Worm (Caenorhabditis elegans) whole organism, L3 larva: ENCODE measurements around the gene mnk-1.

Experiments used
- R02D3.7 ChIP-seq: fragments of 150-350 bp; optimal IDR thresholded peaks from 2 replicates; lab custom pipeline; 2014; ENCODE audit warnings: missing biosample characterization, missing genetic modification characterization
- ZK546.5 ChIP-seq: sonication (generic microtip); optimal IDR thresholded peaks from 2 replicates; lab custom pipeline; 2017; ENCODE audit warnings: missing biosample characterization, missing genetic modification characterization
- aly-2 ChIP-seq: fragments of 150-350 bp; optimal IDR thresholded peaks from 2 replicates; lab custom pipeline; 2014; ENCODE audit warnings: missing biosample characterization, missing genetic modification characterization
- ama-1 ChIP-seq: fragments of 150-350 bp; optimal IDR thresholded peaks from 2 replicates; lab custom pipeline; 2018
- ceh-16 ChIP-seq: sonication (generic microtip); optimal IDR thresholded peaks from 2 replicates; lab custom pipeline; 2017; ENCODE audit warnings: missing biosample characterization, missing genetic modification characterization
- ceh-28 ChIP-seq: fragments of 150-350 bp; optimal IDR thresholded peaks from 2 replicates; lab custom pipeline; 2014; ENCODE audit warnings: missing biosample characterization, missing genetic modification reagents, missing genetic modification characterization
- ceh-82 ChIP-seq: fragments of 150-350 bp; optimal IDR thresholded peaks from 2 replicates; lab custom pipeline; 2014; ENCODE audit warnings: missing biosample characterization, missing genetic modification characterization
- ceh-9 ChIP-seq: sonication (generic microtip); optimal IDR thresholded peaks from 2 replicates; lab custom pipeline; 2018; ENCODE audit warnings: missing biosample characterization, missing genetic modification characterization
- daf-12 ChIP-seq: fragments of 150-350 bp; optimal IDR thresholded peaks from 2 replicates; lab custom pipeline; 2014; ENCODE audit warnings: missing biosample characterization, missing genetic modification reagents, missing genetic modification characterization
- egl-27 ChIP-seq: sonication (generic microtip); optimal IDR thresholded peaks from 4 replicates; lab custom pipeline; 2017; ENCODE audit warnings: missing biosample characterization, missing genetic modification reagents, missing genetic modification characterization
- egl-5 ChIP-seq: fragments of 150-350 bp; optimal IDR thresholded peaks from 2 replicates; lab custom pipeline; 2017; ENCODE audit warnings: missing biosample characterization, missing genetic modification reagents, missing genetic modification characterization, inconsistent platforms
- elt-1 ChIP-seq: fragments of 150-350 bp; optimal IDR thresholded peaks from 2 replicates; lab custom pipeline; 2014; ENCODE audit warnings: missing biosample characterization, missing genetic modification characterization
- elt-2 ChIP-seq: sonication (generic microtip); optimal IDR thresholded peaks from 2 replicates; lab custom pipeline; 2016; ENCODE audit warnings: missing genetic modification reagents, mild to moderate bottlenecking, missing genetic modification characterization, missing compliant biosample characterization
- elt-3 ChIP-seq, 3 experiments: fragments of 150-350 bp in 1 of 3; sonication (generic microtip) in 2 of 3; optimal IDR thresholded peaks; 2 replicates in 2 of 3; 4 replicates in 1 of 3; lab custom pipeline; 2014 to 2017; ENCODE audit warnings: missing biosample characterization in 3 of 3, missing genetic modification characterization in 3 of 3
- eor-1 ChIP-seq, 2 experiments: fragments of 150-350 bp; optimal IDR thresholded peaks; 2 replicates each; lab custom pipeline; 2014 to 2018; ENCODE audit warnings: missing biosample characterization in 2 of 2, missing genetic modification characterization in 2 of 2
- fkh-10 ChIP-seq: sonication (generic microtip); optimal IDR thresholded peaks from 2 replicates; lab custom pipeline; 2017; ENCODE audit warnings: missing biosample characterization, missing genetic modification reagents, missing genetic modification characterization
- fos-1 ChIP-seq: fragments of 150-350 bp; optimal IDR thresholded peaks from 2 replicates; lab custom pipeline; 2014; ENCODE audit warnings: missing biosample characterization, missing genetic modification characterization
- hmg-11 ChIP-seq: sonication (generic microtip); optimal IDR thresholded peaks from 2 replicates; lab custom pipeline; 2016; ENCODE audit warnings: missing genetic modification characterization, missing compliant biosample characterization
- jun-1 ChIP-seq: fragments of 150-350 bp; optimal IDR thresholded peaks from 2 replicates; lab custom pipeline; 2014; ENCODE audit warnings: missing biosample characterization, missing genetic modification reagents, missing genetic modification characterization
- lin-15B ChIP-seq: fragments of 150-350 bp; optimal IDR thresholded peaks from 2 replicates; lab custom pipeline; 2014; ENCODE audit warnings: missing biosample characterization, missing genetic modification characterization
- lin-39 ChIP-seq: fragments of 150-350 bp; optimal IDR thresholded peaks from 2 replicates; lab custom pipeline; 2018; ENCODE audit warnings: missing biosample characterization, missing genetic modification reagents, missing genetic modification characterization
- lsy-12 ChIP-seq: sonication (generic microtip); optimal IDR thresholded peaks from 2 replicates; lab custom pipeline; 2016; ENCODE audit warnings: mild to moderate bottlenecking, missing genetic modification characterization, missing compliant biosample characterization
- mml-1 ChIP-seq: fragments of 150-350 bp; sonication (generic microtip); optimal IDR thresholded peaks from 3 replicates; lab custom pipeline; 2014; ENCODE audit warnings: missing biosample characterization, missing genetic modification characterization
- nhr-11 ChIP-seq: fragments of 150-350 bp; optimal IDR thresholded peaks from 2 replicates; lab custom pipeline; 2014; ENCODE audit warnings: missing biosample characterization, missing genetic modification characterization
- nhr-12 ChIP-seq: fragments of 150-350 bp; optimal IDR thresholded peaks from 2 replicates; lab custom pipeline; 2014; ENCODE audit warnings: missing biosample characterization, missing genetic modification characterization
- nhr-23 ChIP-seq: fragments of 150-350 bp; optimal IDR thresholded peaks from 2 replicates; lab custom pipeline; 2014; ENCODE audit warnings: missing biosample characterization, missing genetic modification reagents, missing genetic modification characterization
- nhr-237 ChIP-seq: fragments of 150-350 bp; optimal IDR thresholded peaks from 2 replicates; lab custom pipeline; 2014; ENCODE audit warnings: missing biosample characterization, missing genetic modification characterization
- nhr-25 ChIP-seq: sonication (generic microtip); optimal IDR thresholded peaks from 2 replicates; lab custom pipeline; 2017; ENCODE audit warnings: missing biosample characterization, missing genetic modification characterization
- nhr-28 ChIP-seq: fragments of 150-350 bp; optimal IDR thresholded peaks from 2 replicates; lab custom pipeline; 2014; ENCODE audit warnings: missing biosample characterization, missing genetic modification characterization
- nhr-43 ChIP-seq: sonication (generic microtip); optimal IDR thresholded peaks from 2 replicates; lab custom pipeline; 2016; ENCODE audit warnings: mild to moderate bottlenecking, missing genetic modification characterization, missing compliant biosample characterization; ENCODE audit not compliant: poor library complexity, severe bottlenecking
- nhr-67 ChIP-seq: fragments of 150-350 bp; optimal IDR thresholded peaks from 2 replicates; lab custom pipeline; 2014; ENCODE audit warnings: missing biosample characterization, missing genetic modification characterization
- nhr-76 ChIP-seq: fragments of 150-350 bp; sonication (generic microtip); optimal IDR thresholded peaks from 5 replicates; lab custom pipeline; 2014; ENCODE audit warnings: missing biosample characterization, missing genetic modification characterization
- nhr-77 ChIP-seq: fragments of 150-350 bp; optimal IDR thresholded peaks from 2 replicates; lab custom pipeline; 2014; ENCODE audit warnings: missing biosample characterization, missing genetic modification characterization
- pha-4 ChIP-seq: fragments of 150-350 bp; optimal IDR thresholded peaks from 2 replicates; lab custom pipeline; 2014; ENCODE audit warnings: missing biosample characterization, missing genetic modification reagents, missing genetic modification characterization
- pqm-1 ChIP-seq: fragments of 150-350 bp; optimal IDR thresholded peaks from 2 replicates; lab custom pipeline; 2017; ENCODE audit warnings: missing biosample characterization, missing genetic modification characterization, inconsistent platforms
- sea-2 ChIP-seq: fragments of 150-350 bp; sonication (generic microtip); optimal IDR thresholded peaks from 4 replicates; lab custom pipeline; 2014; ENCODE audit warnings: missing biosample characterization, missing genetic modification reagents, missing genetic modification characterization
- skn-1 ChIP-seq: fragments of 150-350 bp; optimal IDR thresholded peaks from 2 replicates; lab custom pipeline; 2014; ENCODE audit warnings: missing biosample characterization, missing genetic modification characterization
- snpc-4 ChIP-seq: fragments of 150-350 bp; optimal IDR thresholded peaks from 2 replicates; lab custom pipeline; 2014; ENCODE audit warnings: missing biosample characterization, missing genetic modification characterization
- tbx-2 ChIP-seq: sonication (generic microtip); optimal IDR thresholded peaks from 2 replicates; lab custom pipeline; 2016; ENCODE audit warnings: mild to moderate bottlenecking, missing genetic modification characterization, missing compliant biosample characterization
- unc-39 ChIP-seq: sonication (generic microtip); optimal IDR thresholded peaks from 4 replicates; lab custom pipeline; 2017; ENCODE audit warnings: missing biosample characterization, missing genetic modification characterization
- zag-1 ChIP-seq: fragments of 150-350 bp; optimal IDR thresholded peaks from 2 replicates; lab custom pipeline; 2014; ENCODE audit warnings: missing biosample characterization, missing genetic modification characterization
- ztf-11 ChIP-seq: fragments of 150-350 bp; optimal IDR thresholded peaks from 2 replicates; lab custom pipeline; 2014; ENCODE audit warnings: missing biosample characterization, missing genetic modification characterization
- ztf-4 ChIP-seq: fragments of 150-350 bp; optimal IDR thresholded peaks from 2 replicates; lab custom pipeline; 2014; ENCODE audit warnings: missing biosample characterization, missing genetic modification characterization

The mnk-1 gene

DNA sequence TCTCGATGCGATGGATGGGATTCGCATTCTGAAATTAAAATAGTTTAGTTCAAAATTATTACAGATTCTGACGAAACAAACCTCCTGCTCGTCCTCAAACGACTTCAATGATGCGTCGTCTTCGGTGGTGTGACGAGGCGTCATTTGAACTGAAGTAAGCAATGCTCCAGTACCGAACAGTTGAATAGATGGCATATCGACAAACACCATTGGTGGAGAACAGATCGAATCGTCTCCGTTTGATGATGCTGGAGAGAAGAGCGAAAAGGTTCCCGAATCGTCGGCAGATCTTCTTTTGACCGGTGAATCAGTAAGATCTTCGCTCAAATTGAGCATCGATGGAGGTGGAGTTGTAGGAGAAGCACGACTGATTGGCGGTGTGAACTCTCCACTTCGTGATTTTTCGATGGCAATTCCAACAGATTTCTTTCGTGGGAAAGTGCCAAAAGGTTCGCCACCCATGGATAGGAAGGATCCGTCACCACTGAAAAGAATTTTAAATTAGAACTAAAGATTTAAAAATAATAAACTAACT, 10.4 kb downstream of the mnk-1 start:
- TF ChIP-seq tbx-2 (peak; percentile 1), mml-1 (tag; lab: Kevin White, UChicago) (no peak), ama-1 (lab: Kevin White, UChicago) (peak; percentile 95), unc-39 (tag; lab: Kevin White, UChicago) (no peak), ZK546.5 (tag; lab: Kevin White, UChicago) (no peak), nhr-28 (tag; lab: Kevin White, UChicago) (no peak), nhr-25 (no peak), ztf-4 (tag; lab: Kevin White, UChicago) (peak; percentile 26), pqm-1 (tag; lab: Kevin White, UChicago) (no peak), R02D3.7 (no peak), nhr-67 (tag; lab: Kevin White, UChicago) (no peak), ztf-11 (tag; lab: Kevin White, UChicago) (no peak), fos-1 (tag; lab: Kevin White, UChicago) (no peak), ceh-9 (tag; lab: Kevin White, UChicago) (no peak), eor-1 (tag; optimal IDR thresholded peaks at IDR 0.05; lab: Kevin White, UChicago) (no peak), nhr-12 (tag; lab: Kevin White, UChicago) (no peak), snpc-4 (tag; lab: Kevin White, UChicago) (no peak)
- TF ChIP-seq, all 47 proteins: peak for 3

- TF ChIP-seq nhr-76 (no peak), nhr-25 (peak; percentile 8), pha-4 (tag; lab: Kevin White, UChicago) (peak; percentile 27), nhr-237 (tag; lab: Kevin White, UChicago) (no peak), ceh-9 (tag; lab: Kevin White, UChicago) (no peak), elt-2 (tag; lab: Kevin White, UChicago) (no peak), jun-1 (peak; percentile 9), ama-1 (lab: Kevin White, UChicago) (peak; percentile 47), hmg-11 (tag; lab: Kevin White, UChicago) (no peak), elt-3 (tag; optimal IDR thresholded peaks at IDR 0.05; lab: Kevin White, UChicago) (peak in 1 of 3 experiments; percentile 11), elt-1 (tag; lab: Kevin White, UChicago) (peak; percentile 7)
Measured at ce11 chrII:10543457-10544137, 11.2 kb downstream of the mnk-1 start.

ce11 chrII:10542654-10543456, 12.0 kb downstream of the mnk-1 start:
- TF ChIP-seq mml-1 (tag; lab: Kevin White, UChicago) (no peak), nhr-23 (tag; lab: Kevin White, UChicago) (peak; percentile 50), eor-1 (tag; optimal IDR thresholded peaks at IDR 0.05; lab: Kevin White, UChicago) (no peak), tbx-2 (no peak), ceh-9 (tag; lab: Kevin White, UChicago) (no peak), nhr-11 (tag; lab: Kevin White, UChicago) (peak; percentile 1), fkh-10 (GFP tag; lab: Kevin White, UChicago) (no peak), lin-39 (tag; lab: Kevin White, UChicago) (no peak), nhr-43 (tag; lab: Kevin White, UChicago) (peak; percentile 70), ceh-16 (no peak), egl-5 (tag; lab: Kevin White, UChicago) (no peak), ceh-82 (tag; lab: Kevin White, UChicago) (no peak), nhr-76 (no peak), ZK546.5 (tag; lab: Kevin White, UChicago) (no peak), R02D3.7 (no peak), pqm-1 (tag; lab: Kevin White, UChicago) (no peak), unc-39 (tag; lab: Kevin White, UChicago) (no peak), elt-2 (tag; lab: Kevin White, UChicago) (no peak), egl-27 (tag; lab: Kevin White, UChicago) (no peak), lin-15B (tag; lab: Kevin White, UChicago) (no peak), lsy-12 (tag; lab: Kevin White, UChicago) (no peak), elt-3 (tag; optimal IDR thresholded peaks at IDR 0.05; lab: Kevin White, UChicago) (no peak), nhr-77 (tag; lab: Kevin White, UChicago) (no peak), jun-1 (peak; percentile 12), pha-4 (tag; lab: Kevin White, UChicago) (no peak), nhr-25 (peak; percentile 69), nhr-28 (tag; lab: Kevin White, UChicago) (no peak), sea-2 (no peak), nhr-12 (tag; lab: Kevin White, UChicago) (no peak), daf-12 (tag; lab: Kevin White, UChicago) (no peak), fos-1 (tag; lab: Kevin White, UChicago) (no peak), ztf-4 (tag; lab: Kevin White, UChicago) (peak; percentile 62), hmg-11 (tag; lab: Kevin White, UChicago) (no peak), aly-2 (tag; lab: Kevin White, UChicago) (no peak), snpc-4 (tag; lab: Kevin White, UChicago) (no peak), ama-1 (lab: Kevin White, UChicago) (peak; percentile 90), skn-1 (tag; lab: Kevin White, UChicago) (no peak), ztf-11 (tag; lab: Kevin White, UChicago) (no peak), ceh-28 (no peak), zag-1 (tag; lab: Kevin White, UChicago) (no peak), nhr-67 (tag; lab: Kevin White, UChicago) (no peak)
